Worm (Caenorhabditis elegans) whole organism, L3 larva: Measurements from ENCODE around the gene Y62H9A.3.

Source experiments
- ZK546.5 ChIP-seq: sonication (generic microtip); optimal IDR thresholded peaks from 2 replicates; lab custom pipeline; 2017; ENCODE audit warnings: missing biosample characterization, missing genetic modification characterization
- ama-1 ChIP-seq: fragments of 150-350 bp; optimal IDR thresholded peaks from 2 replicates; lab custom pipeline; 2018
- ceh-16 ChIP-seq: sonication (generic microtip); optimal IDR thresholded peaks from 2 replicates; lab custom pipeline; 2017; ENCODE audit warnings: missing biosample characterization, missing genetic modification characterization
- ceh-28 ChIP-seq: fragments of 150-350 bp; optimal IDR thresholded peaks from 2 replicates; lab custom pipeline; 2014; ENCODE audit warnings: missing biosample characterization, missing genetic modification reagents, missing genetic modification characterization
- ceh-82 ChIP-seq: fragments of 150-350 bp; optimal IDR thresholded peaks from 2 replicates; lab custom pipeline; 2014; ENCODE audit warnings: missing biosample characterization, missing genetic modification characterization
- ceh-9 ChIP-seq: sonication (generic microtip); optimal IDR thresholded peaks from 2 replicates; lab custom pipeline; 2018; ENCODE audit warnings: missing biosample characterization, missing genetic modification characterization
- egl-27 ChIP-seq: sonication (generic microtip); optimal IDR thresholded peaks from 4 replicates; lab custom pipeline; 2017; ENCODE audit warnings: missing biosample characterization, missing genetic modification reagents, missing genetic modification characterization
- elt-1 ChIP-seq: fragments of 150-350 bp; optimal IDR thresholded peaks from 2 replicates; lab custom pipeline; 2014; ENCODE audit warnings: missing biosample characterization, missing genetic modification characterization
- elt-2 ChIP-seq: sonication (generic microtip); optimal IDR thresholded peaks from 2 replicates; lab custom pipeline; 2016; ENCODE audit warnings: missing genetic modification reagents, mild to moderate bottlenecking, missing genetic modification characterization, missing compliant biosample characterization
- elt-3 ChIP-seq, 3 experiments: fragments of 150-350 bp in 1 of 3; sonication (generic microtip) in 2 of 3; optimal IDR thresholded peaks; 2 replicates in 2 of 3; 4 replicates in 1 of 3; lab custom pipeline; 2014 to 2017; ENCODE audit warnings: missing biosample characterization in 3 of 3, missing genetic modification characterization in 3 of 3
- lin-15B ChIP-seq: fragments of 150-350 bp; optimal IDR thresholded peaks from 2 replicates; lab custom pipeline; 2014; ENCODE audit warnings: missing biosample characterization, missing genetic modification characterization
- lin-39 ChIP-seq: fragments of 150-350 bp; optimal IDR thresholded peaks from 2 replicates; lab custom pipeline; 2018; ENCODE audit warnings: missing biosample characterization, missing genetic modification reagents, missing genetic modification characterization
- lsy-12 ChIP-seq: sonication (generic microtip); optimal IDR thresholded peaks from 2 replicates; lab custom pipeline; 2016; ENCODE audit warnings: mild to moderate bottlenecking, missing genetic modification characterization, missing compliant biosample characterization
- mdl-1 ChIP-seq: fragments of 150-350 bp; optimal IDR thresholded peaks from 2 replicates; lab custom pipeline; 2014; ENCODE audit warnings: missing biosample characterization, missing genetic modification characterization
- mml-1 ChIP-seq: fragments of 150-350 bp; sonication (generic microtip); optimal IDR thresholded peaks from 3 replicates; lab custom pipeline; 2014; ENCODE audit warnings: missing biosample characterization, missing genetic modification characterization
- nfya-1 ChIP-seq: sonication (generic microtip); optimal IDR thresholded peaks from 2 replicates; lab custom pipeline; 2017; ENCODE audit warnings: missing genetic modification characterization, mild to moderate bottlenecking, missing compliant biosample characterization, antibody characterized with exemption, moderate library complexity; ENCODE audit not compliant: insufficient read depth
- nhr-11 ChIP-seq: fragments of 150-350 bp; optimal IDR thresholded peaks from 2 replicates; lab custom pipeline; 2014; ENCODE audit warnings: missing biosample characterization, missing genetic modification characterization
- nhr-12 ChIP-seq: fragments of 150-350 bp; optimal IDR thresholded peaks from 2 replicates; lab custom pipeline; 2014; ENCODE audit warnings: missing biosample characterization, missing genetic modification characterization
- nhr-237 ChIP-seq: fragments of 150-350 bp; optimal IDR thresholded peaks from 2 replicates; lab custom pipeline; 2014; ENCODE audit warnings: missing biosample characterization, missing genetic modification characterization
- nhr-25 ChIP-seq: sonication (generic microtip); optimal IDR thresholded peaks from 2 replicates; lab custom pipeline; 2017; ENCODE audit warnings: missing biosample characterization, missing genetic modification characterization
- nhr-43 ChIP-seq: sonication (generic microtip); optimal IDR thresholded peaks from 2 replicates; lab custom pipeline; 2016; ENCODE audit warnings: mild to moderate bottlenecking, missing genetic modification characterization, missing compliant biosample characterization; ENCODE audit not compliant: poor library complexity, severe bottlenecking
- nhr-67 ChIP-seq: fragments of 150-350 bp; optimal IDR thresholded peaks from 2 replicates; lab custom pipeline; 2014; ENCODE audit warnings: missing biosample characterization, missing genetic modification characterization
- nhr-76 ChIP-seq: fragments of 150-350 bp; sonication (generic microtip); optimal IDR thresholded peaks from 5 replicates; lab custom pipeline; 2014; ENCODE audit warnings: missing biosample characterization, missing genetic modification characterization
- pha-4 ChIP-seq: fragments of 150-350 bp; optimal IDR thresholded peaks from 2 replicates; lab custom pipeline; 2014; ENCODE audit warnings: missing biosample characterization, missing genetic modification reagents, missing genetic modification characterization
- pqm-1 ChIP-seq: fragments of 150-350 bp; optimal IDR thresholded peaks from 2 replicates; lab custom pipeline; 2017; ENCODE audit warnings: missing biosample characterization, missing genetic modification characterization, inconsistent platforms
- sea-2 ChIP-seq: fragments of 150-350 bp; sonication (generic microtip); optimal IDR thresholded peaks from 4 replicates; lab custom pipeline; 2014; ENCODE audit warnings: missing biosample characterization, missing genetic modification reagents, missing genetic modification characterization
- skn-1 ChIP-seq: fragments of 150-350 bp; optimal IDR thresholded peaks from 2 replicates; lab custom pipeline; 2014; ENCODE audit warnings: missing biosample characterization, missing genetic modification characterization
- snpc-4 ChIP-seq: fragments of 150-350 bp; optimal IDR thresholded peaks from 2 replicates; lab custom pipeline; 2014; ENCODE audit warnings: missing biosample characterization, missing genetic modification characterization
- tbx-2 ChIP-seq: sonication (generic microtip); optimal IDR thresholded peaks from 2 replicates; lab custom pipeline; 2016; ENCODE audit warnings: mild to moderate bottlenecking, missing genetic modification characterization, missing compliant biosample characterization
- unc-62 ChIP-seq: fragments of 150-350 bp; sonication (generic microtip); optimal IDR thresholded peaks from 4 replicates; lab custom pipeline; 2014; ENCODE audit warnings: missing biosample characterization, missing genetic modification reagents, missing genetic modification characterization
- zag-1 ChIP-seq: fragments of 150-350 bp; optimal IDR thresholded peaks from 2 replicates; lab custom pipeline; 2014; ENCODE audit warnings: missing biosample characterization, missing genetic modification characterization
- ztf-11 ChIP-seq: fragments of 150-350 bp; optimal IDR thresholded peaks from 2 replicates; lab custom pipeline; 2014; ENCODE audit warnings: missing biosample characterization, missing genetic modification characterization
- ztf-4 ChIP-seq: fragments of 150-350 bp; optimal IDR thresholded peaks from 2 replicates; lab custom pipeline; 2014; ENCODE audit warnings: missing biosample characterization, missing genetic modification characterization

Y62H9A.3 gene

DNA sequence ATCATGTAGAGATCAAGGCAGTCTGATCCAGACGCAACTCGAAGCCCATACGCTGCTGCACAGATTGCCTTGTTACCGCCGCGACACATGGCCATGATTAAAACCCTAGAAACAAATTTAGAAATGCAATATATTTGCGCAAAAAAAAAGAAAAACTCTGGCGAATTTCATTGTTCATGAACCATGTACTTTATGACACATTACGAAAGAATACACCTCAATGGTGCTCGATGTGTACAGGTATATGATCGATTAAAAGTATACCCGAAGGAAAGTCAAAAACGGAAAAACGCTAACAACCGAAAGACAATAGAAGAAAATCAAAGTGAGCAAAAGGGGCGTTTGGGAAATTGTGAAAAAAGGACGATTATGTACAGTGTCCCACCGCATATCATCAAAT lies 12.6 kb upstream of the Y62H9A.3 start, which contains the start of gene Y62H9A.8:
Gene Y62H9A.8, minus strand, starts transcription at position 101 of the 400 bp plus-strand sequence.
- no peak for TF ChIP-seq elt-2 (tag; lab: Kevin White, UChicago)
- TF ChIP-seq pqm-1 (tag; lab: Kevin White, UChicago) = no peak

DNA sequence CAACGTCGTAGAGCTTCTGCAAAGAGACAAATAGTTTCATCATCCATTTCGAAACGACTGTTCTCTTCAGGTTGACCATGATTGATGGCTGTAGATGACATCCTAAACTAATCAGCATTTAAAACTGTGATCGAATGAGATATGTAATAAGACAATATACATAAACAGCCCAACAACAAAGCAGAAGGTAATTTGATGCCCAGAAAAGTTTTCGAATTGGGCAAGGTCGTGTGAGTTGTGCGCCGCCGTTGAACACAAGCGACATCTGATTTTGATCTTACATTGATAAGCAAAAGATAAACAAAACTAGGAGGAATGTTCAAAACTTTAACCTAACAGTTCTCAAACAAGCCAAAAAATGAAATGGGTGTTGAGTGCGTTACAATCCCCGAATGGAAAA lies 5.8 kb upstream of the Y62H9A.3 start, which contains the start of gene Y62H9A.7:
Gene Y62H9A.7, minus strand, starts transcription at position 101 of the 400 bp plus-strand sequence.
- no peak for TF ChIP-seq nfya-1 (tag; lab: Kevin White, UChicago)
- TF ChIP-seq nhr-67 (tag; lab: Kevin White, UChicago) = no peak
- TF ChIP-seq lin-39 (tag; lab: Kevin White, UChicago) = no peak
- no peak for TF ChIP-seq ama-1 (lab: Kevin White, UChicago)
- TF ChIP-seq ztf-11 (tag; lab: Kevin White, UChicago) = no peak
- TF ChIP-seq pqm-1 (tag; lab: Kevin White, UChicago) = no peak
- no peak for TF ChIP-seq mdl-1 (tag; lab: Kevin White, UChicago)
- TF ChIP-seq elt-1 (tag; lab: Kevin White, UChicago) = no peak
- TF ChIP-seq ztf-4 (tag; lab: Kevin White, UChicago) = no peak
- no peak for TF ChIP-seq nhr-76 (tag; lab: Kevin White, UChicago)
- TF ChIP-seq nhr-237 (tag; lab: Kevin White, UChicago) = no peak

DNA sequence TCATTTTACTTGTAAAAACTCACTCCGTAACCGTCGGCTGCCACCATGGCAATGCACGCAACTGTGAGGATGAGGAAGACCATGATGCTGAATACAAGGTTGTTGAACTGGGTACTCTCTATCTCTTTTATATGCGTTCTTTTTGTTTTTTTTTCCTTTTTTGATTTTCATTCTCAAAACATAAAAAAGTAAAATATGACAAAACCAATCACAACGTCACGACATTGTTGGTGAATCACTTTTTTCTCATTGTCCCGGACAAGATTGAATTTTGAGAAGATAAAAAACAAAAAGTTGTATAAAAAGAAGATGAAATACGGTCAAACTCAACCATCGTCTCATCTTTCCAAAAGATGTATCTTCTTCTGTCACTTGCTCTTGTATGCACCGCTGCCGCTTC lies 3.0 kb upstream of the Y62H9A.3 start, which contains the start of the genes Y62H9A.5 and ule-5:
Gene Y62H9A.5, minus strand, starts transcription at position 101 of the 400 bp plus-strand sequence.
Gene ule-5, plus strand, starts transcription at position 328 of the 400 bp plus-strand sequence.
- TF ChIP-seq tbx-2 (tag; lab: Kevin White, UChicago) (no peak), nhr-11 (tag; lab: Kevin White, UChicago) (no peak), elt-2 (tag; lab: Kevin White, UChicago) (no peak), ceh-82 (tag; lab: Kevin White, UChicago) (no peak), sea-2 (GFP tag; lab: Kevin White, UChicago) (no peak), nhr-25 (no peak), ZK546.5 (tag; lab: Kevin White, UChicago) (no peak), lsy-12 (tag; lab: Kevin White, UChicago) (no peak), pqm-1 (tag; lab: Kevin White, UChicago) (no peak), ama-1 (lab: Kevin White, UChicago) (no peak), nhr-12 (no peak)

DNA sequence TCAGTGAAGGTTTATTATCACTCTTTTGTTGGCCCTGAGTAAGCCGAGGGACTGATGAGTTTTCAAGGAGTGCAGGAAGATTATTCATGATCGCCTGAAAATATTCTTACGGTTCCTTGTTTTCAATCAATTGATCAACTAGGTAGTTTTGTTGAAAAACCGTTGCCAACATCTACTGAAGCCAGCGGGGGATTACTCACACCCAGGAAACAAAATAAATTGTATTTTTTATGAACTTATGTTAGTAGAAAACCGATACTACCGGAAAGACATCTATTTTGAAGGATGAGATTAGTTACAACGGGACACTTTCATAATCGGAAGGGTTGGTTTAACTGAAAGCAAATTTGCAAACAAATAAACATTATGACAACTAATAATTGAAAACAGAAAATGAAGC lies 1.7 kb downstream of the Y62H9A.3 start, which contains the start of gene Y62H9A.2:
Gene Y62H9A.2, minus strand, starts transcription at position 101 of the 400 bp plus-strand sequence.
- TF ChIP-seq egl-27 (tag; lab: Kevin White, UChicago) = no peak
- no peak for TF ChIP-seq tbx-2 (tag; lab: Kevin White, UChicago)
- no peak for TF ChIP-seq nhr-67 (tag; lab: Kevin White, UChicago)
- no peak for TF ChIP-seq ceh-82 (tag; lab: Kevin White, UChicago)
- no peak for TF ChIP-seq lin-15B (tag; lab: Kevin White, UChicago)
- TF ChIP-seq ztf-4 (tag; lab: Kevin White, UChicago) = no peak
- TF ChIP-seq pha-4 (tag; lab: Kevin White, UChicago) = no peak
- TF ChIP-seq skn-1 (tag; lab: Kevin White, UChicago) = no peak
- no peak for TF ChIP-seq nhr-237 (tag; lab: Kevin White, UChicago)
- TF ChIP-seq ceh-16 (tag; lab: Kevin White, UChicago) = no peak
- no peak for TF ChIP-seq elt-3 (tag; optimal IDR thresholded peaks at IDR 0.05; lab: Kevin White, UChicago)
- TF ChIP-seq lsy-12 (tag; lab: Kevin White, UChicago) = no peak
- no peak for TF ChIP-seq ceh-9
- TF ChIP-seq nhr-11 (tag; lab: Kevin White, UChicago) = no peak
- no peak for TF ChIP-seq ceh-28 (tag; lab: Kevin White, UChicago)
- TF ChIP-seq nhr-43 (tag; lab: Kevin White, UChicago) = no peak
- no peak for TF ChIP-seq snpc-4 (tag; lab: Kevin White, UChicago)
- no peak for TF ChIP-seq mml-1
- no peak for TF ChIP-seq nhr-76 (tag; lab: Kevin White, UChicago)
- no peak for TF ChIP-seq zag-1 (tag; lab: Kevin White, UChicago)

DNA sequence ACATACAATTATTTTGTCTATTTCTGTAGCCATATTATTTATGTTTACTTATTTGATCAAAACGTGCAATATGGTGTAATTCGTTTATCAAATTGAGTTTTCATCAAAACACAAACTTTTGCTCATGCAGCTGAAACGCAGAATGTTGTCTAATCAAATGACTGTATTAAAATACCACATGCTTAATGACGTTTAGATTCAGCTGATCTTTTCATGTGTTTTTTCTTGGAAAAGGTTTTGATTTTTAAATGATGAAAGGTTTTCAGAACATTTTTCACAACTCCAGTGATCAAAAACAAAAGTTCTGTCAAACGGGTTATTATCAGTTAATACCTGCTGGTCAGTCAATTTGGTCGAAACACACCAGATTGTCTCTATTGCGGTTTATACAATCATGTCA lies 4.5 kb downstream of the Y62H9A.3 start, which contains the start of gene Y62H9A.1:
Gene Y62H9A.1, plus strand, starts transcription at position 282 of the 400 bp plus-strand sequence.
- no peak for TF ChIP-seq unc-62 (GFP tag; lab: Kevin White, UChicago)
- no peak for TF ChIP-seq mdl-1 (tag; lab: Kevin White, UChicago)
- TF ChIP-seq nfya-1 (tag; lab: Kevin White, UChicago) = no peak
- no peak for TF ChIP-seq zag-1 (tag; lab: Kevin White, UChicago)
- no peak for TF ChIP-seq egl-27 (tag; lab: Kevin White, UChicago)
- no peak for TF ChIP-seq snpc-4 (tag; lab: Kevin White, UChicago)
- no peak for TF ChIP-seq elt-2 (tag; lab: Kevin White, UChicago)
- no peak for TF ChIP-seq lin-15B (tag; lab: Kevin White, UChicago)
- TF ChIP-seq ceh-9 = no peak
